Fruit fly (Drosophila melanogaster) whole organism, embryonic: ENCODE measurements around the gene CG43658.

Experiments
- Abd-B ChIP-seq: fragments of 200-800 bp; sonication (Bioruptor generic); optimal IDR thresholded peaks from 2 replicates; lab custom pipeline; 2018; ENCODE audit warnings: missing biosample characterization, mild to moderate bottlenecking, missing genetic modification characterization, moderate library complexity
- C15 ChIP-seq: fragments of 200-800 bp; sonication (Bioruptor generic); IDR thresholded peaks from 3 replicates; pipeline ENCODE4 v1.3.6; 2022; ENCODE audit warnings: missing biosample characterization, missing genetic modification characterization
- CG11504 ChIP-seq: fragments of 200-800 bp; sonication (Bioruptor generic); optimal IDR thresholded peaks from 3 replicates; lab custom pipeline; 2019; ENCODE audit warnings: missing biosample characterization, mild to moderate bottlenecking, missing genetic modification characterization, moderate library complexity
- CG12942 ChIP-seq: fragments of 200-800 bp; sonication (Bioruptor generic); optimal IDR thresholded peaks from 3 replicates; lab custom pipeline; 2016; ENCODE audit warnings: missing biosample characterization, missing genetic modification characterization
- CG13296 ChIP-seq: fragments of 200-800 bp; sonication (Bioruptor generic); optimal IDR thresholded peaks from 3 replicates; lab custom pipeline; 2018; ENCODE audit warnings: missing biosample characterization, mild to moderate bottlenecking, missing genetic modification characterization
- CG14710 ChIP-seq: fragments of 200-800 bp; sonication (Bioruptor generic); optimal IDR thresholded peaks from 3 replicates; lab custom pipeline; 2019; ENCODE audit warnings: missing biosample characterization, mild to moderate bottlenecking, missing genetic modification characterization, moderate library complexity
- CG15011 ChIP-seq: fragments of 200-800 bp; sonication (Bioruptor generic); optimal IDR thresholded peaks from 3 replicates; lab custom pipeline; 2018; ENCODE audit warnings: missing biosample characterization, mild to moderate bottlenecking, missing genetic modification characterization
- CG16815 ChIP-seq: fragments of 200-800 bp; sonication (Bioruptor generic); optimal IDR thresholded peaks from 3 replicates; lab custom pipeline; 2017; ENCODE audit warnings: missing biosample characterization, mild to moderate bottlenecking, missing genetic modification characterization
- CG17361 ChIP-seq: fragments of 200-800 bp; sonication (Bioruptor generic); IDR thresholded peaks from 3 replicates; pipeline ENCODE4 v1.3.6; 2022; ENCODE audit warnings: missing biosample characterization, missing genetic modification characterization
- CG18599 ChIP-seq: fragments of 200-800 bp; sonication (Bioruptor generic); optimal IDR thresholded peaks from 3 replicates; lab custom pipeline; 2017; ENCODE audit warnings: missing biosample characterization, missing genetic modification characterization, mild to moderate bottlenecking, moderate library complexity, missing genetic modification reagents
- CG2875 ChIP-seq: fragments of 200-800 bp; sonication (Bioruptor generic); optimal IDR thresholded peaks from 2 replicates; lab custom pipeline; 2017; ENCODE audit warnings: missing biosample characterization, mild to moderate bottlenecking, missing genetic modification characterization, missing genetic modification reagents
- CG3163 ChIP-seq: fragments of 200-800 bp; sonication (Bioruptor generic); optimal IDR thresholded peaks from 3 replicates; lab custom pipeline; 2016; ENCODE audit warnings: missing biosample characterization, missing genetic modification characterization
- CG34224 ChIP-seq: fragments of 200-800 bp; sonication (Bioruptor generic); IDR thresholded peaks from 3 replicates; pipeline ENCODE4 v1.3.6; 2022; ENCODE audit warnings: missing biosample characterization, missing genetic modification characterization; ENCODE audit not compliant: partially characterized antibody
- CG3726 ChIP-seq: fragments of 200-800 bp; sonication (Bioruptor generic); IDR thresholded peaks from 3 replicates; pipeline ENCODE4, ENCODE4 v1.3.6; 2022; ENCODE audit warnings: missing biosample characterization, missing genetic modification characterization
- CG3847 ChIP-seq: fragments of 200-800 bp; sonication (Bioruptor generic); IDR thresholded peaks from 2 replicates; pipeline ENCODE4 v1.3.6; 2022; ENCODE audit warnings: missing biosample characterization, missing genetic modification characterization
- CG43689 ChIP-seq: fragments of 200-800 bp; sonication (Bioruptor generic); IDR thresholded peaks from 2 replicates; pipeline ENCODE4 v1.3.6; 2022; ENCODE audit warnings: missing biosample characterization, missing genetic modification characterization
- CG8089 ChIP-seq: fragments of 200-800 bp; sonication (Bioruptor generic); optimal IDR thresholded peaks from 3 replicates; lab custom pipeline; 2016; ENCODE audit warnings: missing biosample characterization, missing genetic modification characterization
- CG9215 ChIP-seq: fragments of 200-800 bp; sonication (Bioruptor generic); IDR thresholded peaks from 2 replicates; pipeline ENCODE4 v1.3.6; 2022; ENCODE audit warnings: missing biosample characterization, missing genetic modification characterization
- CG9797 ChIP-seq: fragments of 200-800 bp; sonication (Bioruptor generic); optimal IDR thresholded peaks from 3 replicates; lab custom pipeline; 2018; ENCODE audit warnings: missing biosample characterization, mild to moderate bottlenecking, missing genetic modification characterization
- CG9817 ChIP-seq: fragments of 200-800 bp; sonication (Bioruptor generic); optimal IDR thresholded peaks from 2 replicates; lab custom pipeline; 2018; ENCODE audit warnings: missing biosample characterization, mild to moderate bottlenecking, missing genetic modification characterization, moderate library complexity
- CG9876 ChIP-seq: fragments of 200-800 bp; sonication (Bioruptor generic); optimal IDR thresholded peaks from 2 replicates; lab custom pipeline; 2016; ENCODE audit warnings: missing biosample characterization, missing genetic modification characterization
- H2.0 ChIP-seq: fragments of 200-800 bp; sonication (Bioruptor generic); IDR thresholded peaks from 2 replicates; pipeline ENCODE4 v1.3.6; 2022; ENCODE audit warnings: missing biosample characterization, missing genetic modification characterization
- HHEX ChIP-seq: fragments of 200-800 bp; sonication (Bioruptor generic); optimal IDR thresholded peaks from 3 replicates; lab custom pipeline; 2017; ENCODE audit warnings: missing biosample characterization, mild to moderate bottlenecking, missing genetic modification characterization, missing genetic modification reagents
- Hmr ChIP-seq: fragments of 200-800 bp; sonication (Bioruptor generic); optimal IDR thresholded peaks from 3 replicates; lab custom pipeline; 2017; ENCODE audit warnings: mild to moderate bottlenecking, missing biosample characterization, missing genetic modification reagents, missing genetic modification characterization
- Hr51 ChIP-seq, 2 experiments: fragments of 200-800 bp; sonication (Bioruptor generic); optimal IDR thresholded peaks; 2 replicates in 1 of 2; 3 replicates in 1 of 2; lab custom pipeline; 2016 to 2018; ENCODE audit warnings: missing biosample characterization in 2 of 2, missing genetic modification characterization in 2 of 2, mild to moderate bottlenecking in 1 of 2, moderate library complexity in 1 of 2
- Med ChIP-seq: fragments of 200-800 bp; sonication (Bioruptor generic); peaks from one replicate; lab custom pipeline; 2016; ENCODE audit warnings: missing biosample characterization, missing genetic modification characterization, mild to moderate bottlenecking, inconsistent platforms, moderate library complexity
- NC2α ChIP-seq: fragments of 200-800 bp; sonication (Bioruptor generic); optimal IDR thresholded peaks from 2 replicates; lab custom pipeline; 2016; ENCODE audit warnings: missing biosample characterization, missing genetic modification characterization
- NC2β ChIP-seq: fragments of 200-800 bp; sonication (Bioruptor generic); optimal IDR thresholded peaks from 2 replicates; lab custom pipeline; 2016; ENCODE audit warnings: missing biosample characterization, missing genetic modification characterization
- Scr ChIP-seq: fragments of 200-800 bp; sonication (Bioruptor generic); IDR thresholded peaks from 2 replicates; pipeline ENCODE4 v1.3.6; 2022; ENCODE audit warnings: missing biosample characterization, missing genetic modification characterization; ENCODE audit not compliant: partially characterized antibody
- ac ChIP-seq: fragments of 200-800 bp; sonication (Bioruptor generic); optimal IDR thresholded peaks from 3 replicates; lab custom pipeline; 2017; ENCODE audit warnings: missing biosample characterization, mild to moderate bottlenecking, missing genetic modification characterization
- bsh ChIP-seq, 2 experiments: fragments of 200-800 bp; sonication (Bioruptor generic); optimal IDR thresholded peaks; 2 replicates each; lab custom pipeline; 2017 to 2018; ENCODE audit warnings: mild to moderate bottlenecking in 2 of 2, missing biosample characterization in 2 of 2, missing genetic modification characterization in 2 of 2, moderate library complexity in 1 of 2
- cg ChIP-seq: fragments of 200-800 bp; sonication (Bioruptor generic); optimal IDR thresholded peaks from 3 replicates; lab custom pipeline; 2019; ENCODE audit warnings: missing biosample characterization, mild to moderate bottlenecking, missing genetic modification characterization, moderate library complexity
- corto ChIP-seq: fragments of 200-800 bp; sonication (Bioruptor generic); optimal IDR thresholded peaks from 2 replicates; lab custom pipeline; 2016; ENCODE audit warnings: missing biosample characterization, mild to moderate bottlenecking, missing genetic modification characterization, moderate library complexity
- danr ChIP-seq: fragments of 200-800 bp; sonication (Bioruptor generic); IDR thresholded peaks from 2 replicates; pipeline ENCODE4 v1.3.6; 2022; ENCODE audit warnings: missing biosample characterization, missing genetic modification characterization
- dm ChIP-seq: fragments of 200-800 bp; sonication (Bioruptor generic); optimal IDR thresholded peaks from 3 replicates; lab custom pipeline; 2016; ENCODE audit warnings: missing biosample characterization, missing genetic modification characterization
- dmrt11E ChIP-seq: fragments of 200-800 bp; sonication (Bioruptor generic); optimal IDR thresholded peaks from 3 replicates; lab custom pipeline; 2018; ENCODE audit warnings: missing biosample characterization, mild to moderate bottlenecking, missing genetic modification characterization, moderate library complexity
- dmrt99B ChIP-seq: fragments of 200-800 bp; sonication (Bioruptor generic); optimal IDR thresholded peaks from 2 replicates; lab custom pipeline; 2018; ENCODE audit warnings: missing biosample characterization, mild to moderate bottlenecking, missing genetic modification characterization, moderate library complexity
- ems ChIP-seq: fragments of 200-800 bp; sonication (Bioruptor generic); optimal IDR thresholded peaks from 3 replicates; lab custom pipeline; 2016; ENCODE audit warnings: missing biosample characterization, missing genetic modification characterization
- hbn ChIP-seq: fragments of 200-800 bp; sonication (Bioruptor generic); IDR thresholded peaks from 2 replicates; pipeline ENCODE4 v1.3.6; 2022; ENCODE audit warnings: missing biosample characterization, missing genetic modification characterization; ENCODE audit not compliant: partially characterized antibody
- ken ChIP-seq: fragments of 200-800 bp; sonication (Bioruptor generic); IDR thresholded peaks from 3 replicates; pipeline ENCODE4 v1.3.6; 2022; ENCODE audit warnings: missing biosample characterization, missing genetic modification characterization
- nerfin-1 ChIP-seq: fragments of 200-800 bp; sonication (Bioruptor generic); optimal IDR thresholded peaks from 3 replicates; lab custom pipeline; 2019; ENCODE audit warnings: missing biosample characterization, mild to moderate bottlenecking, missing genetic modification characterization, moderate library complexity
- org-1 ChIP-seq: fragments of 200-800 bp; sonication (Bioruptor generic); optimal IDR thresholded peaks from 2 replicates; lab custom pipeline; 2017; ENCODE audit warnings: missing biosample characterization, missing genetic modification characterization
- peb ChIP-seq: fragments of 200-800 bp; sonication (Bioruptor generic); IDR thresholded peaks from 2 replicates; pipeline ENCODE4 v1.3.6; 2022; ENCODE audit warnings: missing biosample characterization, missing genetic modification characterization
- sc ChIP-seq, 3 experiments: fragments of >200 bp in 2 of 3; fragments of 200-800 bp in 1 of 3; sonication (Bioruptor generic) in 1 of 3; optimal IDR thresholded peaks; 2 replicates in 2 of 3; 3 replicates in 1 of 3; lab custom pipeline; 2017; ENCODE audit warnings: mild to moderate bottlenecking in 1 of 3, missing biosample characterization in 1 of 3, missing genetic modification characterization in 1 of 3, missing genetic modification reagents in 1 of 3
- sens-2 ChIP-seq: fragments of 200-800 bp; sonication (Bioruptor generic); IDR thresholded peaks from 2 replicates; pipeline ENCODE4 v1.3.6; 2022; ENCODE audit warnings: missing biosample characterization, missing genetic modification characterization
- sug ChIP-seq: fragments of 200-800 bp; optimal IDR thresholded peaks from 2 replicates; lab custom pipeline; 2019; ENCODE audit warnings: missing biosample characterization, mild to moderate bottlenecking, missing genetic modification characterization, moderate library complexity
- tll ChIP-seq, 2 experiments: fragments of 200-800 bp in 1 of 2; fragments of >200 bp in 1 of 2; sonication (Bioruptor generic) in 1 of 2; optimal IDR thresholded peaks; 2 replicates each; lab custom pipeline; 2017 to 2019; ENCODE audit warnings: missing biosample characterization in 2 of 2, missing genetic modification characterization in 2 of 2, mild to moderate bottlenecking in 1 of 2, moderate library complexity in 1 of 2
- vvl ChIP-seq: fragments of 200-800 bp; sonication (Bioruptor generic); IDR thresholded peaks from 2 replicates; pipeline ENCODE4 v1.3.6; 2022; ENCODE audit warnings: missing biosample characterization, missing genetic modification characterization
- wdn ChIP-seq: fragments of 200-800 bp; sonication (Bioruptor generic); IDR thresholded peaks from 2 replicates; pipeline ENCODE4 v1.3.6; 2022; ENCODE audit warnings: missing biosample characterization, missing genetic modification characterization
- zf30C ChIP-seq: fragments of 200-800 bp; sonication (Bioruptor generic); optimal IDR thresholded peaks from 3 replicates; lab custom pipeline; 2018; ENCODE audit warnings: missing biosample characterization, mild to moderate bottlenecking, missing genetic modification characterization

CG43658 gene

dm6 chrX:17582650-17583049 lies 21.7 kb upstream of the CG43658 start (continued):
- peak; percentile 3 for TF ChIP-seq dmrt11E
- peak; percentile 48 for TF ChIP-seq CG15011 (GFP tag; lab: Kevin White, UChicago)
- no peak for TF ChIP-seq dm
- no peak for TF ChIP-seq CG17361
- TF ChIP-seq Hmr (GFP tag; lab: Kevin White, UChicago), result peak; percentile 63
- TF ChIP-seq org-1, result peak; percentile 21
- peak; percentile 57 for TF ChIP-seq HHEX
- peak in 1 of 2 experiments; percentile 45 for TF ChIP-seq bsh (GFP tag; optimal IDR thresholded peaks at IDR 0.05; lab: Kevin White, UChicago)
- TF ChIP-seq H2.0 (GFP tag; lab: Robert Waterston, UW), result no peak; the same call in 1 of the 2 replicates
- peak; percentile 61 for TF ChIP-seq CG2875 (GFP tag; lab: Kevin White, UChicago)
- TF ChIP-seq Scr (GFP tag; lab: Robert Waterston, UW), result no peak
- peak; percentile 35 for TF ChIP-seq dmrt99B (tag; lab: Kevin White, UChicago)
- TF ChIP-seq CG8089, result peak; percentile 48
- no peak for TF ChIP-seq NC2β
- TF ChIP-seq peb (GFP tag; lab: Robert Waterston, UW), result no peak
- 0 out of 2 replicates have a peak, but pooled peaks have one; percentile 40 for TF ChIP-seq CG43689 (GFP tag; lab: Robert Waterston, UW)
- TF ChIP-seq wdn (GFP tag; lab: Robert Waterston, UW), result no peak
- no peak for TF ChIP-seq corto (GFP tag; lab: Kevin White, UChicago)
- TF ChIP-seq Hr51 (GFP tag; optimal IDR thresholded peaks at IDR 0.05; lab: Kevin White, UChicago), result peak in 1 of 2 experiments; percentile 1
- TF ChIP-seq danr (GFP tag; lab: Robert Waterston, UW), result no peak
- TF ChIP-seq ems, result no peak
- TF ChIP-seq CG3163, result no peak
- no peak for TF ChIP-seq CG16815
- peak; percentile 86 for TF ChIP-seq Med (GFP tag; lab: Kevin White, UChicago)
- no peak for TF ChIP-seq CG9876
- no peak for TF ChIP-seq CG9817 (tag; lab: Kevin White, UChicago)
- peak; percentile 55 for TF ChIP-seq CG18599
- no peak for TF ChIP-seq hbn
- TF ChIP-seq tll (GFP tag; optimal IDR thresholded peaks at IDR 0.05; lab: Kevin White, UChicago), result no peak
- no peak for TF ChIP-seq sc (optimal IDR thresholded peaks at IDR 0.05; lab: Kevin White, UChicago)
- peak; percentile 2 for TF ChIP-seq sc (GFP tag; optimal IDR thresholded peaks at IDR 0.05; lab: Kevin White, UChicago)
- TF ChIP-seq CG14710 (tag; lab: Kevin White, UChicago), result no peak
- 0 out of 3 replicates have a peak, but pooled peaks have one; percentile 42 for TF ChIP-seq CG3726 (GFP tag; lab: Robert Waterston, UW)
- peak; percentile 53 for TF ChIP-seq CG13296
- TF ChIP-seq nerfin-1, result peak; percentile 16
- TF ChIP-seq cg, result no peak
- no peak for TF ChIP-seq CG34224
- TF ChIP-seq, all 482 proteins: peak for 135

- TF ChIP-seq CG11504 (tag; lab: Kevin White, UChicago) (peak; percentile 39), C15 (GFP tag; lab: Robert Waterston, UW) (no peak), Abd-B (GFP tag; lab: Kevin White, UChicago) (peak; percentile 26), CG9215 (GFP tag; lab: Robert Waterston, UW) (no peak), ken (no peak), zf30C (GFP tag; lab: Kevin White, UChicago) (no peak), sc (optimal IDR thresholded peaks at IDR 0.05; lab: Kevin White, UChicago) (no peak), sc (GFP tag; optimal IDR thresholded peaks at IDR 0.05; lab: Kevin White, UChicago) (peak; percentile 30), CG12942 (GFP tag; lab: Kevin White, UChicago) (no peak), sens-2 (no peak), CG3847 (GFP tag; lab: Robert Waterston, UW) (no peak), sug (tag; lab: Kevin White, UChicago) (no peak), CG9797 (no peak), ac (GFP tag; lab: Kevin White, UChicago) (no peak), vvl (GFP tag; lab: Robert Waterston, UW) (no peak), CG43689 (GFP tag; lab: Robert Waterston, UW) (no peak), NC2α (GFP tag; lab: Kevin White, UChicago) (no peak)
Observed at dm6 chrX:17581606-17582281, 20.8 kb upstream of the CG43658 start.
